Fruit fly (Drosophila melanogaster): Measurements from ENCODE around the gene CG43354.

Gene CG43354

DNA sequence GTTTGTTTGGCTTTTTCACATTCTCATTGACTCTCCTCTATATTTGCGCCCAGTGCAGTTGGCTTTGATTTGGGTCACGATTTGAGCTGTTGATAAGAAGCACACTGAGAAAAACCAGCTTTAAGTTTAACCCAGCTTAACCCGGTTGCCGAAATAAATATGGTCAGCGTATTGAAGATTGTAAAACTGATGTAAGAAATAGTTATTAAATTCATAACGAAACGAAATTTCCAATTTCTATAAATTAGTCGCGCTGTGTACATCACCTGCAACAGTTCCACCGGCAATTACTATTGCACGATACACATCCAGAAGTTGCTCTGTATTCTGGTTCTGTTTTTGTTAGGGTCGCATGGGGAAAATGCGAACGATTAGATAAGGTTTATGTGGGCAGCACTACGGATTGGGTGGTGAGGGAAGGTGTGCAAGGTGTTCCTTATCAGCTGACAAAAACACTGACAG, 15.9 kb upstream of the CG43354 start:
- no peak for TF ChIP-seq CG8478 (optimal IDR thresholded peaks at IDR 0.05)
- TF ChIP-seq CTCF (optimal IDR thresholded peaks at IDR 0.05), result no peak

DNA sequence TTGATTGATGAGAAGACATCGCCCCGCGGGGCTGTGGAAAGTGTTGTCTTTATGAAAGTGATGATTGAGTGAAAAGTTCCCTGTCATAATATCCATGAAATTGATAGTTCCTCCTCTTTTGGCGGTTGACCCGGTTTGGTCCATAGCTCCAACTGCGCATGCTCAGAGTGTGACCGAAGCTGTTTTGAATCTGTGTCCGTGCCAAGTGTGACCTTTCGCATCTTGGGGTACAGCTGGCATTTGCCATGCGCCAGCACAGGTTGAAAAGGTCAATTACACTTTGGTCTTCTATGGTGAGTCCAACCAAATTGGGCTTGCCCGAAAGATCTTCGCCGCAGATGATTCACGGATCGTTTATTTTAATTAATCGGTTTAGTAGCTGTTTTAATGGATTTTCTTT, 11.7 kb upstream of the CG43354 start:
- TF ChIP-seq CG8478 (optimal IDR thresholded peaks at IDR 0.05) (no peak), CTCF (optimal IDR thresholded peaks at IDR 0.05) (no peak)

DNA sequence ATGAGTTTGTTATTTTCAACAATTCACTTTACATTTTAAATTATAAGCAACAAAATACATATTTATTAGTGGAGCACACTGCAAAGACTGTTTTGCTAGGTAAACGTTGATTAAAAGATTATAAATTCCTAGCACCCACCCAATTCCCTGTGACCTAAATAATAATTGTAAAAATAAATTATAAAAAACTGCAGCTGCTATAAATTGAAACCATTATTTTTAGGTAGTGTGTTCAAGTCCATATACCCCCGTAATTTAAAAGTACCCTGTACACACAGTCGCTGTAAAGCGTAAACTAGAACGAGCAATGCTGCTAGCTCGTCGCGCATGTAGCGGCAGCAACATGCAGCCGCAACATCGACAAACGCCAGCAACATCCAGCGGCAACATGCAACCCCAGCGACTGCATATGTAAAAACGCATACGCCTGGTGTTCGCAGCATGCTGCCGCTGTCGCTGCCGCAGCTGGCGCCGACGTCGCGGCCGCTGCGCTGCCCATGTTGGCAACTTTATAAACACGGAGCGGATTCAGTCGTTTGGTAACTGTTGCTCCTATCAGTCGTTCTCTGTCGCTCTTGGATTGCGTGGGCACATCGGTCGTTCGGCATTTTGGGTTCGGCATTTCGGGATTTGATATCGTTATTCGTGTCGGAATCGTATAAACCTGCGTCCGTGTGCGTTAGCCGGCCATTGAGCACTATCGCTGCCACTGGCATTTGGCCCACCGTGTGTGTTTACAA, 10.5 kb upstream of the CG43354 start, which contains the start of gene Fas3:
Gene Fas3, plus strand, starts transcription at position 526 of the 740 bp plus-strand sequence.
- TF ChIP-seq CTCF (optimal IDR thresholded peaks at IDR 0.05), result no peak
- TF ChIP-seq CG8478 (optimal IDR thresholded peaks at IDR 0.05), result no peak

DNA sequence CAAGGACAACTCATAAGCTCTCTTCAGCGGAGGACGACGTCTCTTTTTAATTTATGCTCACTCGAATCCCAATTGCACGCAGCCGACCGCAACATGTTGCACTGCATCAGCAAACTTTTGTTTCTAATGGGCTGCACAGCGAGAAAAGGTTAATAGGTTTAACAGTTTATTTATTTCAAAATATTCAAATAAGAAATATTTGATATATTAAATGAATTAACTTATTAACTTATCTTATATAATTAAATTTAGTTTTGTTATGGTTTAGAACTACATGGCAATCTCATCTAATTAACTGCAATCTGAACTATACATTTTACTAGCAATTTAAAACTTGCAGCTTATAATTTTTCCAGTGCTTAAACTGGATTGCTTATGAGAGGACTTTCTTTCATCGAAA, 6.2 kb upstream of the CG43354 start:
- no peak for TF ChIP-seq CG8478 (optimal IDR thresholded peaks at IDR 0.05)
- no peak for TF ChIP-seq CTCF (optimal IDR thresholded peaks at IDR 0.05)

DNA sequence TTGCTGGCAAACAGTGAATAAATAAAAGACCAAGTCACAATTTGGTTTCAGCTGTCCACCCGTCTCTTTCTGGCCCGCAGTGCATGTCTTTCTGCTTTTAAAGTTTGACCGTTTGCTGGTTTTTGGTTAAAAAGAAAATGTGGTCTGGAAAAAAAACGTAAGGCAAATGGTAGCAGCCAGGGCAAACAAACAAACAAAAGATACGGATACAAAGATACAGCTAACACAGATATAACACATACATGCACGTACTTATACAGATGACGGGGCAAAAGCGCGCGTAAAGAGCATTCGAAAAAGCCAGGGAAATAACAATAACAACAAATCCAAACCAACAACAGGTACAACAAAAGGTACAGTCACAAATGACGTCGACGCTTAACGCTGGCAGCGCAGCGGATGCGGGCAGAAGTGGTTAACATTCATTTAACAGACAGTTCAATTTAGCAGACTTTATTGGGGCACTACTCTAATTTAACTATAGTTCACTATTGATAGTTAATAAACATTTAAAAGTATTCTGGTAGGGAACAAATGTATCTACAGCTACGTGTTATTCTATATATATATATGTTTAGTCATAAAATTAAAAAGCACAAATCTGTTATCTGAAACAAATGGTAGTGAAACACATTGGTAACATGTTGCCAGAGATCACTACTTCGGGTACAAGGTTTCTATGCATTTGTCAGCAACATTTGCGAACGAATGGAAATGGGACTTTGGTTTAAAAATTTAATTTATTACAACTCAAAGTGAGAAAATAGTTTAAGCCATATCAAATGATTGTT, 4.9 kb upstream of the CG43354 start:
- no peak for TF ChIP-seq CTCF (optimal IDR thresholded peaks at IDR 0.05)
- no peak for TF ChIP-seq CG8478 (optimal IDR thresholded peaks at IDR 0.05)

DNA sequence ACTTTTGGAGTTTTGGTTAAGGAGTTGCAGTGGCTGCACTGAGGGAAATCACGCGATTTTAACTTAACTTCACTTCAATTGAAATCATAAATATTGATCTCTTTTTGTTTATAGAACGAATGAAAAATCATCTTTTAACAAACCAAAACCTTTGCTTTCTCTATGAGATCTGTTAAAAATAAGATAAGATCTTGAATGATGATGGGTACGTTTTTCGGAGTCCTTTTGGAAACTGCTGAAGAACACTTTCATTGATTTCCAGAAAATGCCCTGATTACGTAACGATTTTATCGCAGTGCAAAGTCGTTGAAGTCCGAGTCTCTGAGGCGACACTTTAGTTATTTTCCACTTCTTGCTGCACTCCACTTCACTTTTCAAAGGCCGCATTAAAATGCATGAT, 3.1 kb upstream of the CG43354 start:
- TF ChIP-seq CTCF (optimal IDR thresholded peaks at IDR 0.05), result no peak
- no peak for TF ChIP-seq CG8478 (optimal IDR thresholded peaks at IDR 0.05)

DNA sequence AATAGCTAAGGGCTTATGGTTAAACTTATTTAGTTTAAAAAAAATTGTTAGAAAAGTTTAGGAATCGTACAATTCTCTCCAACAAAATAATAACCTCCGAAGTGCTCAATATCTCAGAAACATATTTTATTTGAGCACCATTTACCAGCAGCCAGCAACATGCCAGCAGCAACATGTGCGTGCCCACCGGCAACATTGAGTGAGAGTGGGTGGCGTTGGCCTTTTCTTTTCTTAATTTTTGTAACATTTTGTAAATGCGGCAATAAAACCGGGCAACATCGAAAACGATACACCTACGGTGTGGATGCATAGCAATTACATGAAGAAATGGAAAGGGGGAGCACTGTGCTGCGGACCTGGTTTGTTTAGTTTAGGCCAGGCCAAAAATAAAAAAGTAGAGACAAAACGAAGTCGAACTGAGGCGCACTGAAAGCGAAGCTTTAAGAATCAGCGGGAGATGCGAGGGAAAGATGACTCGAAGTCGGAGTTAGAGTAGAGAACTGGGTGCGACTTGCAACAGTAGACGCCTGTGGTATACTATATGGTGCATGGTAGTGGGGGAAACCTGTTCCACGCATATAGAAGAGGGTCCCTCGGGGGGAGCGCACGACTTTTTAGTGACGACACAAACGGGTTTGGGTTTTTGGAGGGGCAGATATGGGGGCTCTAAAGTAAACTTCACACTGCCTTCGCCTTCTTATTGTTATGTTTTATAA, 2.5 kb upstream of the CG43354 start:
- TF ChIP-seq CG8478 (optimal IDR thresholded peaks at IDR 0.05) (no peak), CTCF (optimal IDR thresholded peaks at IDR 0.05) (no peak)

DNA sequence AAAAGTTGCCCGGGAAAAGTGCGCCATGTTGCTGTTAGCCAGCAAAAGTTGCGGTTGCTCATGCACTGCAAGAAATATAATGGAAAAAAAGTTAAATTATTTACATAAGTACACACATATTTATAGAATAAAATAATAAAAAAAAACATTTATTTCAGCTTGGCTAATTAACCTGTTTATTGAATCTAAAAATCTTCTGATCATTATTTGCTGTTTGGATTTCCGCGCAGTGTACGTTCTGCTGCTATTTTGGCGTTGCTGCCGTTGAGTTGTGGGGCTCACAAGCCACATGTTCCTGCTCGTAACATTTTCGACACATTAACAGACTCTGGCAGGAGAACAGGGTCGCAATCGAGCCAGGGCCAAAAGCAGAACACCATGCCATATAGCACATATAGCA, 1.2 kb upstream of the CG43354 start:
- TF ChIP-seq CTCF (optimal IDR thresholded peaks at IDR 0.05), result no peak
- TF ChIP-seq CG8478 (optimal IDR thresholded peaks at IDR 0.05), result no peak

DNA sequence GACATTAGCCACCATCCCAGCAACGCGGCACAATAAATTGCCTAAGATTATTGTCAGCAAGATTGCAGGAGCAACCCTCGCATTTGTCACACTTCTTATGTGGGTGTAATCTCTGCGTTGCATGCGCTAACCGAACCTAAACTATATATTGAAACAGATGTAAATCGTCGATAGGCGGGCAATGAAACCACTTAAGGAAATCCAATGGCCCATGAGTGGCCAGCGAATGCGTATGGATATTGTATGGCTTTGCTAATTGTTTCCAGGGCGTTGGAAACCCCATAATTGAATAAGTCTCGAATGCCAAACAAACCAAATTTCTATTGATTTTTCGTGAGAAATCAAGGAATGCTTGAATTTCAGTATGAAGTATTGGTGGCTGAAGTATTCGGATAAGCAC, 594 bp downstream of the CG43354 start:
- TF ChIP-seq CG8478 (optimal IDR thresholded peaks at IDR 0.05) (no peak), CTCF (optimal IDR thresholded peaks at IDR 0.05) (no peak)

DNA sequence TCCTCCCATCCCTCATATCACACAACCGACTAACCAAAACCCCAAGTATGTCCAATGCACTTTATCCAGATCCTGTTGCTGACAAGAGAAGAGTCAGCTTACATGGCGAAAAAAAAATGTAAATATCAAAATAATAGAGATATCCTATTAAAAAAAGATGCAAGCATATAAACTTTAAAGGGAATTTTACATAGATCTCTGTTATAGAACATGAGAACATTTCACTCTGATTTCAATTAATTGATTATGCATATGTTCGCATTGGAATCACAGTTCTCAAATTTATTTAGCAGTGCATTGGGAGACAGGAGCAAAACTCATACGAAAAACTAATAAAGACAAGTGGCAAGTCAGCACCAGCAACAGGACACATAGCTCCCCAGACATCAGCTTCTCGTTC, 1.4 kb downstream of the CG43354 start:
- TF ChIP-seq CTCF (optimal IDR thresholded peaks at IDR 0.05) (no peak), CG8478 (optimal IDR thresholded peaks at IDR 0.05) (no peak)

DNA sequence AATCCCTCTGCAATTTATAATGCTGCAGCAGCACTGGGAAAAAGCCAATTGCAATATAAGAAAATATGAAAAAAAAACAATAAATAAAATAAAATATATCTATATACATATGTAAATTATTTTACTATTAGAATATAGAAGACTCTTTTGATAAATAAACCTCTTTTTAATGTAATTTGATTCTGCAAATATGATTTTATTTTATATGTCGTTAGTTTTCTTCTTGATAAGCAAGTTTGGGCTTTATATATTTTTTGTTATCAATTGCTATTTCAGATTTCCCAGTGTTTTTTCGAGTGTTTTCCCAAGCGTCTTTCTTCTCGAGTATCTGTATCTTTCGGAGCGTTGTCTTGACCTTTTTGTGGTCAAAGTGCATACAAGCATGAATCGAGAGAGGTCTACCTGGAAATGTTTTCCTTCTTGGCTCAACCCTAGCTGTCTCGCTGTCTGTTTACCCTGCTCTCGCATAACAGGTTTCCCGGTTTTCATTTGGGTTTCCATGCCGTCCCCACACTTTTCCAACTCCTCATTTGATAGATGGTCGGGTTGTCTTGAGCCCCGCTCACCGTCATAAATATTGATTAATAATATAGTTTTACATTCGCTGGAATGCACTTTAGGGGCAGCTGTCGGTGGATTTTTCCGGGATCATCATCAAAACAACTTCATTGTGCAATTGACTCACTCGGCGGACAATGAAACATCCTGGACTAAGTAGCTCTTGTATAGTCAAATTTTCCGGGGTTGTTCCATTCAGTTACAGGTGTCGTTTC, 4.0 kb downstream of the CG43354 start:
- no peak for TF ChIP-seq CG8478 (optimal IDR thresholded peaks at IDR 0.05)
- TF ChIP-seq CTCF (optimal IDR thresholded peaks at IDR 0.05), result no peak

DNA sequence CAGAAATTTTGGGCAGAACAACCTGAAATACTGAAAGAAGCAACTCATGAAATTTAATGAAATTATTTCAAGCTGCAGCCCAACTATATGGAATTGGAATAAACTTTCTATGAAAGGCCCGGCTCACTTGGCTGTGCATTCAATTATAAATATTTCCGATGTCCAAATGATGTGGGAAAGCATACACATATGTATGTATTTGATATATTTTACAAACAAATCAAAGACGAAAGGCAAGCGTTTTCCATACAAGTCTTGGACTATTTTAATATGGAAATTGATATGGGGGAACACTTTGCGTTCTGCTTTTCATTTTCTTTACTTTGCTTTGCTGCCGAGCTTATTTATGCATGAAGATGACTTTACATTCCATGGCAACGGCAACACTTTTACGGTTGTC, 4.8 kb downstream of the CG43354 start:
- no peak for TF ChIP-seq CTCF (optimal IDR thresholded peaks at IDR 0.05)
- TF ChIP-seq CG8478 (optimal IDR thresholded peaks at IDR 0.05), result no peak

DNA sequence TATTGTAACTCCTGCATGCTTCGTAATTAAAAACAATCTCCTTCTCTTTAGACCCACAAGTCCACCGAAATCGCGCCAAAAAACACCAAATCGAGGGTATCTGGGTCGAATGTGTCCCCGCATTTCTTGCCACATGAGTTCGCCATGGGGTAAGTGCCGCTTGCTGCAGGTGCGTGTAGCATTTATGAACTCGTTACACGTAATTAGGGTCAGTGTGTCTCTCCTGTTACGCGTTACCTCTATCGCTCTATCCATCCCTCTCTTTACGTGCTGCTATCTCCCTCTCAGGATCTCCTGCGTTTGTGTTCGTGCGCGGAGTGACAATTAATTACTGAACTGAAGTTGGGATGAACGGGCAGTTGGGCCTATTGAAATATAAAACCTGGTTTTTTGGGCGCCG, 6.5 kb downstream of the CG43354 start:
- no peak for TF ChIP-seq CG8478 (optimal IDR thresholded peaks at IDR 0.05)
- TF ChIP-seq CTCF (optimal IDR thresholded peaks at IDR 0.05), result no peak

DNA sequence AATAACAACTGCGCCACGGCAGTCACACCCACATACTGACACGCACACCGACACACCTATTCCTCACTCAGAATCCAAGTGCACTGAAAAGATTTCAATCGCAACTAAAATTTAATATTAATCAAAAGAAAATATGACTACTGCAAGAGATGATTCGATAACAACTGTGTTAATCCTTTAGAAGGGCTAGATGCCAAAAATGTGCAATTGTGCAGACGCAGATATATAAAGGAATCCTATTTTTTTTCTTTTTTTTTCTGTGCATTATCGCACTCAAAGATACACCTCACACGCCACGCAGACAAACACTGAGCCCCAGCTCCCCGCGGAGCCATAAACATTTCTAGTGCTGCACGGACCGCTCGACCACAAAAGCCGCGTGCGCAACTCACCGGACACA, 10.7 kb downstream of the CG43354 start:
- TF ChIP-seq CTCF (optimal IDR thresholded peaks at IDR 0.05), result no peak
- TF ChIP-seq CG8478 (optimal IDR thresholded peaks at IDR 0.05), result no peak

DNA sequence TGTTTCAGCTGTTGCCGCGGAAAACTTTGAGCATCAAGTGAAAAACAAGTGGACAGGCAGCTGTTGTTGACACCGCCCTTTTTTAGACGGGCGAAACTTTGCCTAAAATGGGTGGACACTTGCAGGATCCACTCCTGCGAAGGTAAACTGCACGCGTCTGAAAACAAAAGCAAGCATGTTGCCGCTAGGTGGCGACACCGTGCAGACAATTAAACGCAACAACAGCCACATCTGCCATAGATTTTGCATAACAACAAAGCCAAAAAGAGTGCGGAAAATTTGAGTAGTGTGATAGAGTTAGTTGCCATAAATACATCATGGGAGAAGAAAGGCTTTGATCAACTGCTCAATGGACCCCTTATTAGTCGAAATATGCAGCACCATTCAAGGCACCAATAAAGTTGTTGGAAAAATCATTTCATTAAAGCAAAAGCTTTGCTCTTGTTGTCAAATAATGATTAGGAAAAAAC, 14.8 kb downstream of the CG43354 start, which contains the start of gene CG5790:
Gene CG5790, plus strand, starts transcription at position 420 of the 470 bp plus-strand sequence.
- TF ChIP-seq CG8478 (optimal IDR thresholded peaks at IDR 0.05), result no peak
- TF ChIP-seq CTCF (optimal IDR thresholded peaks at IDR 0.05), result peak; percentile 82 to 90
